Fruit fly (Drosophila melanogaster) whole organism, embryonic: ENCODE results near the gene Bap60.

Experiments
- Adf1 ChIP-seq: fragments of 200-800 bp; sonication (Bioruptor generic); IDR thresholded peaks from 2 replicates; pipeline ENCODE4 v1.3.6; 2022; ENCODE audit warnings: missing biosample characterization, missing genetic modification characterization
- Blimp-1 ChIP-seq: fragments of 200-800 bp; sonication (Bioruptor generic); optimal IDR thresholded peaks from 3 replicates; lab custom pipeline; 2018; ENCODE audit warnings: missing biosample characterization, missing genetic modification characterization, mild to moderate bottlenecking, moderate library complexity, missing genetic modification reagents
- CG10267 ChIP-seq: fragments of 200-800 bp; sonication (Bioruptor generic); optimal IDR thresholded peaks from 2 replicates; lab custom pipeline; 2018; ENCODE audit warnings: missing biosample characterization, mild to moderate bottlenecking, missing genetic modification characterization, moderate library complexity
- CG11504 ChIP-seq: fragments of 200-800 bp; sonication (Bioruptor generic); optimal IDR thresholded peaks from 3 replicates; lab custom pipeline; 2019; ENCODE audit warnings: missing biosample characterization, mild to moderate bottlenecking, missing genetic modification characterization, moderate library complexity
- CG12769 ChIP-seq: fragments of 200-800 bp; sonication (Bioruptor generic); optimal IDR thresholded peaks from 2 replicates; lab custom pipeline; 2019; ENCODE audit warnings: missing biosample characterization, mild to moderate bottlenecking, missing genetic modification characterization, moderate library complexity
- CG13287 ChIP-seq: fragments of 200-800 bp; sonication (Bioruptor generic); IDR thresholded peaks from 2 replicates; pipeline ENCODE4 v1.3.6; 2022; ENCODE audit warnings: missing biosample characterization, missing genetic modification characterization; ENCODE audit not compliant: partially characterized antibody
- CG13624 ChIP-seq: fragments of 200-800 bp; sonication (Bioruptor generic); optimal IDR thresholded peaks from 2 replicates; lab custom pipeline; 2016; ENCODE audit warnings: missing biosample characterization, missing genetic modification characterization
- CG1529 ChIP-seq: fragments of 200-800 bp; sonication (Bioruptor generic); optimal IDR thresholded peaks from 3 replicates; lab custom pipeline; 2018; ENCODE audit warnings: missing biosample characterization, missing genetic modification characterization
- CG17186 ChIP-seq: fragments of 200-800 bp; sonication (Bioruptor generic); optimal IDR thresholded peaks from 3 replicates; lab custom pipeline; 2017; ENCODE audit warnings: missing biosample characterization, missing genetic modification reagents, missing genetic modification characterization
- CG32772 ChIP-seq: fragments of 200-800 bp; sonication (Bioruptor generic); IDR thresholded peaks from 2 replicates; pipeline ENCODE4 v1.3.6; 2022; ENCODE audit warnings: missing biosample characterization, missing genetic modification characterization
- CG6175 ChIP-seq: fragments of 200-800 bp; sonication (Bioruptor generic); IDR thresholded peaks from 3 replicates; pipeline ENCODE4 v1.3.6; 2022; ENCODE audit warnings: missing biosample characterization, missing genetic modification characterization
- CG7357 ChIP-seq: fragments of 200-800 bp; sonication (Bioruptor generic); IDR thresholded peaks from 3 replicates; pipeline ENCODE4 v1.3.6; 2022; ENCODE audit warnings: missing biosample characterization, missing genetic modification characterization
- CG9932 ChIP-seq: fragments of 200-800 bp; sonication (Bioruptor generic); IDR thresholded peaks from 2 replicates; pipeline ENCODE4 v1.3.6; 2022; ENCODE audit warnings: missing biosample characterization, missing genetic modification characterization
- CTCF ChIP-seq: fragments of 200-800 bp; sonication (Bioruptor generic); optimal IDR thresholded peaks from 2 replicates; lab custom pipeline; 2017; ENCODE audit warnings: missing biosample characterization, mild to moderate bottlenecking, missing genetic modification characterization, moderate library complexity
- D19B ChIP-seq: fragments of 200-800 bp; sonication (Bioruptor generic); optimal IDR thresholded peaks from 2 replicates; lab custom pipeline; 2017; ENCODE audit warnings: missing biosample characterization, mild to moderate bottlenecking, missing genetic modification characterization
- Drgx ChIP-seq: fragments of 200-800 bp; sonication (Bioruptor generic); IDR thresholded peaks from 2 replicates; pipeline ENCODE4 v1.3.6; 2022; ENCODE audit warnings: missing biosample characterization, missing genetic modification characterization
- Ets65A ChIP-seq: fragments of 200-800 bp; sonication (Bioruptor generic); peaks from one replicate; lab custom pipeline; 2016; ENCODE audit warnings: missing biosample characterization, missing genetic modification characterization
- Fer2 ChIP-seq: fragments of 200-800 bp; sonication (Bioruptor generic); optimal IDR thresholded peaks from 2 replicates; lab custom pipeline; 2018; ENCODE audit warnings: missing biosample characterization, mild to moderate bottlenecking, missing genetic modification characterization, moderate library complexity
- HLH3B ChIP-seq: fragments of 200-800 bp; sonication (Bioruptor generic); IDR thresholded peaks from 2 replicates; pipeline ENCODE4 v1.3.6; 2022; ENCODE audit warnings: missing biosample characterization, missing genetic modification characterization
- Jarid2 ChIP-seq: fragments of 200-800 bp; sonication (Bioruptor generic); optimal IDR thresholded peaks from 3 replicates; lab custom pipeline; 2017; ENCODE audit warnings: mild to moderate bottlenecking, missing biosample characterization, missing genetic modification reagents, missing genetic modification characterization
- Med ChIP-seq: fragments of 200-800 bp; sonication (Bioruptor generic); peaks from one replicate; lab custom pipeline; 2016; ENCODE audit warnings: missing biosample characterization, missing genetic modification characterization, mild to moderate bottlenecking, inconsistent platforms, moderate library complexity
- NFAT ChIP-seq: fragments of 200-800 bp; sonication (Bioruptor generic); IDR thresholded peaks from 2 replicates; pipeline ENCODE4 v1.3.6; 2022; ENCODE audit warnings: missing biosample characterization, missing genetic modification characterization
- Sox102F ChIP-seq: fragments of 200-800 bp; sonication (Bioruptor generic); optimal IDR thresholded peaks from 2 replicates; lab custom pipeline; 2018; ENCODE audit warnings: missing biosample characterization, mild to moderate bottlenecking, missing genetic modification characterization, moderate library complexity
- Usf ChIP-seq: fragments of 200-800 bp; sonication (Bioruptor generic); optimal IDR thresholded peaks from 2 replicates; lab custom pipeline; 2017; ENCODE audit warnings: missing genotype, missing biosample characterization, missing genetic modification characterization
- ara ChIP-seq: fragments of 200-800 bp; sonication (Bioruptor generic); IDR thresholded peaks from 2 replicates; pipeline ENCODE4 v1.3.6; 2022; ENCODE audit warnings: missing biosample characterization, missing genetic modification characterization
- ase ChIP-seq: fragments of 200-800 bp; sonication (Bioruptor generic); IDR thresholded peaks from 3 replicates; pipeline ENCODE4 v1.3.6; 2022; ENCODE audit warnings: missing biosample characterization, missing genetic modification characterization
- bbx ChIP-seq: fragments of 200-800 bp; sonication (Bioruptor generic); IDR thresholded peaks from 2 replicates; pipeline ENCODE4 v1.3.6; 2022; ENCODE audit warnings: missing biosample characterization, missing genetic modification characterization; ENCODE audit not compliant: partially characterized antibody
- chinmo ChIP-seq: fragments of 200-800 bp; sonication (Bioruptor generic); IDR thresholded peaks from 4 replicates; pipeline ENCODE4 v1.3.6; 2022; ENCODE audit warnings: missing biosample characterization, missing genetic modification characterization; ENCODE audit not compliant: partially characterized antibody
- chm ChIP-seq: fragments of 200-800 bp; sonication (Bioruptor generic); IDR thresholded peaks from 2 replicates; pipeline ENCODE4 v1.3.6; 2022; ENCODE audit warnings: missing biosample characterization, missing genetic modification characterization
- ci ChIP-seq: fragments of 200-800 bp; sonication (Bioruptor generic); IDR thresholded peaks from 3 replicates; pipeline ENCODE4 v1.3.6; 2022; ENCODE audit warnings: missing biosample characterization, missing genetic modification characterization
- emc ChIP-seq: fragments of 200-800 bp; sonication (Bioruptor generic); optimal IDR thresholded peaks from 2 replicates; lab custom pipeline; 2016; ENCODE audit warnings: missing biosample characterization, missing genetic modification characterization
- gem ChIP-seq: fragments of 200-800 bp; sonication (Bioruptor generic); optimal IDR thresholded peaks from 2 replicates; lab custom pipeline; 2019; ENCODE audit warnings: missing biosample characterization, mild to moderate bottlenecking, missing genetic modification characterization, moderate library complexity
- grau ChIP-seq: fragments of 200-800 bp; optimal IDR thresholded peaks from 3 replicates; lab custom pipeline; 2019; ENCODE audit warnings: missing biosample characterization, mild to moderate bottlenecking, missing genetic modification characterization, moderate library complexity
- hbn ChIP-seq: fragments of 200-800 bp; sonication (Bioruptor generic); IDR thresholded peaks from 2 replicates; pipeline ENCODE4 v1.3.6; 2022; ENCODE audit warnings: missing biosample characterization, missing genetic modification characterization; ENCODE audit not compliant: partially characterized antibody
- ken ChIP-seq: fragments of 200-800 bp; sonication (Bioruptor generic); IDR thresholded peaks from 3 replicates; pipeline ENCODE4 v1.3.6; 2022; ENCODE audit warnings: missing biosample characterization, missing genetic modification characterization
- nau ChIP-seq: fragments of 200-800 bp; sonication (Bioruptor generic); optimal IDR thresholded peaks from 3 replicates; lab custom pipeline; 2017; ENCODE audit warnings: missing biosample characterization, mild to moderate bottlenecking, missing genetic modification characterization, missing genetic modification reagents
- nom ChIP-seq: fragments of 200-800 bp; sonication (Bioruptor generic); optimal IDR thresholded peaks from 2 replicates; lab custom pipeline; 2017; ENCODE audit warnings: missing biosample characterization, missing genetic modification characterization, mild to moderate bottlenecking, moderate library complexity, missing genetic modification reagents
- onecut ChIP-seq: fragments of 200-800 bp; sonication (Bioruptor generic); IDR thresholded peaks from 2 replicates; pipeline ENCODE4 v1.3.6; 2022; ENCODE audit warnings: missing biosample characterization, missing genetic modification characterization
- pros ChIP-seq: fragments of 200-800 bp; sonication (Bioruptor generic); optimal IDR thresholded peaks from 3 replicates; lab custom pipeline; 2019; ENCODE audit warnings: missing biosample characterization, mild to moderate bottlenecking, missing genetic modification characterization, moderate library complexity
- rib ChIP-seq: fragments of 200-800 bp; sonication (Bioruptor generic); IDR thresholded peaks from 2 replicates; pipeline ENCODE4 v1.3.6; 2022; ENCODE audit warnings: missing biosample characterization, missing genetic modification characterization
- row ChIP-seq: fragments of 200-800 bp; sonication (Bioruptor generic); IDR thresholded peaks from 3 replicates; pipeline ENCODE4 v1.3.6; 2022; ENCODE audit warnings: missing biosample characterization, missing genetic modification characterization
- sisA ChIP-seq: fragments of 200-800 bp; sonication (Bioruptor generic); IDR thresholded peaks from 2 replicates; pipeline ENCODE4 v1.3.6; 2022; ENCODE audit warnings: missing biosample characterization, missing genetic modification characterization
- slbo ChIP-seq: fragments of 200-800 bp; sonication (Bioruptor generic); IDR thresholded peaks from 2 replicates; pipeline ENCODE4 v1.3.6; 2022; ENCODE audit warnings: missing biosample characterization, missing genetic modification characterization
- sob ChIP-seq: fragments of 200-800 bp; sonication (Bioruptor generic); IDR thresholded peaks from 2 replicates; pipeline ENCODE4 v1.3.6; 2022; ENCODE audit warnings: missing biosample characterization, missing genetic modification characterization
- ttk ChIP-seq: fragments of 200-800 bp; sonication (Bioruptor generic); IDR thresholded peaks from 2 replicates; pipeline ENCODE4 v2.1.2; 2022; ENCODE audit warnings: missing biosample characterization, missing genetic modification characterization
- tx ChIP-seq: fragments of 200-800 bp; sonication (Bioruptor generic); optimal IDR thresholded peaks from 2 replicates; lab custom pipeline; 2016; ENCODE audit warnings: missing biosample characterization, missing genetic modification characterization
- vvl ChIP-seq: fragments of 200-800 bp; sonication (Bioruptor generic); IDR thresholded peaks from 2 replicates; pipeline ENCODE4 v1.3.6; 2022; ENCODE audit warnings: missing biosample characterization, missing genetic modification characterization
- zfh1 ChIP-seq: fragments of 200-800 bp; sonication (Bioruptor generic); IDR thresholded peaks from 3 replicates; pipeline ENCODE4 v1.3.6; 2022; ENCODE audit warnings: missing biosample characterization, missing genetic modification characterization

Gene Bap60

DNA sequence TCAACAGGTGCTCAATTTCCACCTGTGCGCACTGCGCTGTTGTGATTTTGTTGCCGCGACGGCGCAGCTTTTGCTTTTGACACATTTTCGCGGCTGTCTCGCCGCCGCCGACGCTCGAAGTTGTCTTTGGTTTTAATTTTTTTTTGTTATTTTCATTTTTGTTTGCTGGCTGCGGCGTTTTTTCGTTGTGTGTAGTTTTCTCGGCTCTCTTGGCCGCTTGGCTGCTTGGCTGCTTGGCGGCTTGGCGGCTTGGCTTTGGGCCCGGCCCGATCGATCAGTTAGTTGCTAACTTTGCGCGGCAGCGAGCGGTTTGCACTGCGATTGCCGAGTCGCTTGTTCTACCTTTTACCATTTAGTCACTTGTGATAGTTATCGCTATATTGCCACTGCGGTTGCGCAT is 44.4 kb downstream of the Bap60 start, which contains the start of gene CG42237:
Gene CG42237, plus strand, starts transcription at position 271 of the 400 bp plus-strand sequence.
- TF ChIP-seq nom (peak; percentile 67), Fer2 (tag; lab: Kevin White, UChicago) (no peak), hbn (GFP tag; lab: Robert Waterston, UW) (no peak), CG6175 (GFP tag; lab: Robert Waterston, UW) (peak; percentile 39; the same call in 1 of the 3 replicates), slbo (GFP tag; lab: Robert Waterston, UW) (no peak), Blimp-1 (GFP tag; lab: Kevin White, UChicago) (no peak), NFAT (no peak), CG13287 (GFP tag; lab: Robert Waterston, UW) (0 out of 2 replicates have a peak, but pooled peaks have one; percentile 10), CG9932 (GFP tag; lab: Robert Waterston, UW) (peak; percentile 39), chinmo (GFP tag; lab: Robert Waterston, UW) (peak; percentile 64; the same call in 1 of the 4 replicates), ken (0 out of 3 replicates have a peak, but pooled peaks have one; percentile 19), onecut (GFP tag; lab: Robert Waterston, UW) (peak; percentile 29; the same call in 1 of the 2 replicates), D19B (peak; percentile 53), CG17186 (GFP tag; lab: Kevin White, UChicago) (no peak), ci (GFP tag; lab: Robert Waterston, UW) (0 out of 3 replicates have a peak, but pooled peaks have one; percentile 24), chm (GFP tag; lab: Robert Waterston, UW) (peak; percentile 21; the same call in 1 of the 2 replicates), vvl (GFP tag; lab: Robert Waterston, UW) (0 out of 2 replicates have a peak, but pooled peaks have one; percentile 43), Adf1 (peak; percentile 48; the same call in 1 of the 2 replicates), CG32772 (GFP tag; lab: Robert Waterston, UW) (peak; percentile 40; the same call in 1 of the 2 replicates), row (0 out of 3 replicates have a peak, but pooled peaks have one; percentile 48), CG13624 (GFP tag; lab: Kevin White, UChicago) (no peak), CG1529 (GFP tag; lab: Kevin White, UChicago) (no peak), ara (GFP tag; lab: Robert Waterston, UW) (0 out of 2 replicates have a peak, but pooled peaks have one; percentile 31), Usf (GFP tag; lab: Kevin White, UChicago) (no peak), Med (GFP tag; lab: Kevin White, UChicago) (peak; percentile 72), rib (GFP tag; lab: Robert Waterston, UW) (0 out of 2 replicates have a peak, but pooled peaks have one; percentile 11), Jarid2 (peak; percentile 4), Drgx (GFP tag; lab: Robert Waterston, UW) (peak; percentile 61)

DNA sequence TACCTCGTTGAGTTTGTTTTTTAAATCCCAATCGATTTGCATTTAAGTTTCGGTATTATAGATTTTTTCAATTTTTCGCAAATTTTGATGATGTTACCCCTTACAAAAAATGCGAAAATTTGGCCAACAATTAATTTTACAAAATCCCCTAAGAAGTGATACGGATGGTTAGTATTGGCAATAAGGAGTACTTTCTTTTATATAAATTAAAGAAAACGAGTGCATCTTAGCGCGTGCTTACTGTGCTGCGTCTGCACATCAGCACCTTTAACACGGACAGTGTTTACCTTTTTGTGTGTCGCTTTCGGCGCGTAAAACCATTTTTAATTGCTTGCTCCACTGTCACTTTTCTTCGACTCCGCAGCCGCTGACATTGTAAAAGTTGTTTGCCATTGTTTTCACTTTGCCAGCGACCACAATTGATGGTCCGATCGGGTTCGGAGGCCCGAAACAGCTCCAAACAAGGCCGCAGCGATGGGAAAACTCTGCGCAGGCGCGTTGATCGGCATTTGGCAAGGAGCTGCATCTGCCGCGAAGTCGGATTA is 45.4 kb downstream of the Bap60 start:
- TF ChIP-seq ci (GFP tag; lab: Robert Waterston, UW), result peak; percentile 66; the same call in 2 of the 3 replicates
- TF ChIP-seq Drgx (GFP tag; lab: Robert Waterston, UW), result peak; percentile 8; the same call in 1 of the 2 replicates
- TF ChIP-seq sob (GFP tag; lab: Robert Waterston, UW), result no peak
- TF ChIP-seq nau, result no peak
- TF ChIP-seq ase (GFP tag; lab: Robert Waterston, UW), result 0 out of 3 replicates have a peak, but pooled peaks have one; percentile 17
- TF ChIP-seq CG7357 (GFP tag; lab: Robert Waterston, UW), result 0 out of 3 replicates have a peak, but pooled peaks have one; percentile 5
- 0 out of 2 replicates have a peak, but pooled peaks have one; percentile 21 for TF ChIP-seq ttk (GFP tag; lab: Robert Waterston, UW)
- 0 out of 2 replicates have a peak, but pooled peaks have one; percentile 18 for TF ChIP-seq bbx (GFP tag; lab: Robert Waterston, UW)
- peak; percentile 58 for TF ChIP-seq Blimp-1 (GFP tag; lab: Kevin White, UChicago)
- TF ChIP-seq CG10267 (tag; lab: Kevin White, UChicago), result no peak
- 0 out of 2 replicates have a peak, but pooled peaks have one; percentile 17 for TF ChIP-seq HLH3B (GFP tag; lab: Robert Waterston, UW)
- TF ChIP-seq zfh1 (GFP tag; lab: Robert Waterston, UW), result 0 out of 3 replicates have a peak, but pooled peaks have one; percentile 13
- peak; percentile 10 for TF ChIP-seq pros (GFP tag; lab: Kevin White, UChicago)
- TF ChIP-seq Ets65A (GFP tag; lab: Kevin White, UChicago), result peak; percentile 31
- TF ChIP-seq emc (GFP tag; lab: Kevin White, UChicago), result no peak
- TF ChIP-seq gem, result peak; percentile 1
- TF ChIP-seq ara (GFP tag; lab: Robert Waterston, UW), result peak; percentile 16; the same call in 1 of the 2 replicates
- peak; percentile 37 for TF ChIP-seq Med (GFP tag; lab: Kevin White, UChicago)
- peak; percentile 1 for TF ChIP-seq CG11504 (tag; lab: Kevin White, UChicago)
- TF ChIP-seq sisA (GFP tag; lab: Robert Waterston, UW), result peak; percentile 20; the same call in 1 of the 2 replicates
- peak; percentile 31 for TF ChIP-seq Sox102F (GFP tag; lab: Kevin White, UChicago)
- TF ChIP-seq tx (GFP tag; lab: Kevin White, UChicago), result no peak
- peak; percentile 62 for TF ChIP-seq CG12769 (tag; lab: Kevin White, UChicago)
- peak; percentile 50 for TF ChIP-seq grau (tag; lab: Kevin White, UChicago)
- peak; percentile 28 for TF ChIP-seq row
- no peak for TF ChIP-seq CTCF
